Worm (Caenorhabditis elegans): ENCODE measurements around the gene Y116A8C.30.

- TF ChIP-seq flt-1 (GFP tag; IDR thresholded peaks at IDR 0.05) (no peak), klf-2 (GFP tag; conservative IDR thresholded peaks at IDR 0.05) (no peak), ztf-29 (GFP tag; IDR thresholded peaks at IDR 0.05) (no peak), med-1 (GFP tag; optimal IDR thresholded peaks at IDR 0.05; ENCODE audit: insufficient read depth) (no peak), tab-1 (GFP tag; IDR thresholded peaks at IDR 0.05) (no peak), T22C8.4 (GFP tag; IDR thresholded peaks at IDR 0.05) (no peak)
Observed at ce11 chrIV:17100628-17101338, 2.7 kb downstream of the Y116A8C.30 start.

Measured in whole organism, midembryonic.